Worm (Caenorhabditis elegans) whole organism, L2 larva: ENCODE data around the gene nspd-2.

Experiments
- ZK546.5 ChIP-seq: sonication (generic microtip); optimal IDR thresholded peaks from 2 replicates; lab custom pipeline; 2017; ENCODE audit warnings: missing biosample characterization, missing genetic modification characterization
- ceh-82 ChIP-seq: fragments of 150-350 bp; optimal IDR thresholded peaks from 2 replicates; lab custom pipeline; 2014; ENCODE audit warnings: missing biosample characterization, missing genetic modification characterization
- lin-11 ChIP-seq: fragments of 150-350 bp; sonication (generic microtip); optimal IDR thresholded peaks from 2 replicates; lab custom pipeline; 2014; ENCODE audit warnings: missing biosample characterization, missing genetic modification characterization, inconsistent platforms, mixed read lengths
- nhr-11 ChIP-seq: fragments of 150-350 bp; optimal IDR thresholded peaks from 2 replicates; lab custom pipeline; 2014; ENCODE audit warnings: missing biosample characterization, missing genetic modification characterization
- nhr-237 ChIP-seq: fragments of 150-350 bp; optimal IDR thresholded peaks from 2 replicates; lab custom pipeline; 2014; ENCODE audit warnings: missing biosample characterization, missing genetic modification characterization
- skn-1 ChIP-seq: sonication (generic microtip); optimal IDR thresholded peaks from 2 replicates; lab custom pipeline; 2017; ENCODE audit warnings: missing biosample characterization, missing genetic modification characterization
- snpc-4 ChIP-seq: fragments of 150-350 bp; optimal IDR thresholded peaks from 2 replicates; lab custom pipeline; 2014; ENCODE audit warnings: missing biosample characterization, missing genetic modification characterization

ce11 chrIV:9842071-9842470 is 1.8 kb upstream of the nspd-2 start, which contains the start of gene K07F5.17:
- TF ChIP-seq skn-1 (tag; lab: Kevin White, UChicago), result no peak
- no peak for TF ChIP-seq snpc-4 (tag; lab: Kevin White, UChicago)
- TF ChIP-seq lin-11 (tag; lab: Kevin White, UChicago), result no peak
- TF ChIP-seq ceh-82 (tag; lab: Kevin White, UChicago), result no peak
- no peak for TF ChIP-seq nhr-237 (tag; lab: Kevin White, UChicago)
- no peak for TF ChIP-seq nhr-11 (tag; lab: Kevin White, UChicago)
- no peak for TF ChIP-seq ZK546.5 (tag; lab: Kevin White, UChicago)
